Worm (Caenorhabditis elegans) whole organism, mixed stage, embryonic: ENCODE results near the gene C05A2.4.

Experiments
- M03D4.4 ChIP-seq: sonication (generic microtip); optimal IDR thresholded peaks from 2 replicates; lab custom pipeline; 2017; ENCODE audit warnings: mild to moderate bottlenecking, missing genetic modification characterization, missing compliant biosample characterization
- bed-3 ChIP-seq: fragments of 200-800 bp; sonication (Bioruptor generic); optimal IDR thresholded peaks from 3 replicates; lab custom pipeline; 2018; ENCODE audit warnings: mild to moderate bottlenecking, missing genetic modification characterization, moderate library complexity, missing compliant biosample characterization
- blmp-1 ChIP-seq: fragments of 150-350 bp; optimal IDR thresholded peaks from 2 replicates; lab custom pipeline; 2014; ENCODE audit warnings: missing biosample characterization, missing genetic modification characterization
- ceh-43 ChIP-seq: fragments of 200-800 bp; sonication (Bioruptor generic); optimal IDR thresholded peaks from 2 replicates; lab custom pipeline; 2018; ENCODE audit warnings: mild to moderate bottlenecking, missing genetic modification characterization, moderate library complexity, missing compliant biosample characterization
- ceh-83 ChIP-seq: fragments of 200-800 bp; sonication (Bioruptor generic); optimal IDR thresholded peaks from 2 replicates; lab custom pipeline; 2018; ENCODE audit warnings: mild to moderate bottlenecking, missing genetic modification characterization, missing compliant biosample characterization
- ces-1 ChIP-seq: fragments of 150-350 bp; optimal IDR thresholded peaks from 2 replicates; lab custom pipeline; 2014; ENCODE audit warnings: missing biosample characterization, missing genetic modification reagents, missing genetic modification characterization
- cnd-1 ChIP-seq: fragments of 200-800 bp; sonication (Bioruptor generic); optimal IDR thresholded peaks from 2 replicates; lab custom pipeline; 2018; ENCODE audit warnings: mild to moderate bottlenecking, missing genetic modification characterization, missing compliant biosample characterization
- drap-1 ChIP-seq: fragments of 200-800 bp; sonication (Bioruptor generic); optimal IDR thresholded peaks from 3 replicates; lab custom pipeline; 2018; ENCODE audit warnings: mild to moderate bottlenecking, missing genetic modification characterization, missing compliant biosample characterization
- elt-1 ChIP-seq: sonication (generic microtip); optimal IDR thresholded peaks from 2 replicates; lab custom pipeline; 2017; ENCODE audit warnings: missing genetic modification characterization, mild to moderate bottlenecking, missing compliant biosample characterization, antibody characterized with exemption, moderate library complexity, borderline replicate concordance; ENCODE audit not compliant: insufficient read depth
- elt-3 ChIP-seq: fragments of 150-350 bp; optimal IDR thresholded peaks from 2 replicates; lab custom pipeline; 2014; ENCODE audit warnings: missing biosample characterization, missing genetic modification characterization
- flh-1 ChIP-seq: fragments of 200-800 bp; sonication (Bioruptor generic); optimal IDR thresholded peaks from 2 replicates; lab custom pipeline; 2018; ENCODE audit warnings: mild to moderate bottlenecking, missing genetic modification characterization, moderate library complexity, missing compliant biosample characterization
- ham-2 ChIP-seq: fragments of 200-800 bp; sonication (Bioruptor generic); optimal IDR thresholded peaks from 2 replicates; lab custom pipeline; 2018; ENCODE audit warnings: mild to moderate bottlenecking, missing genetic modification characterization, missing compliant biosample characterization
- hlh-1 ChIP-seq: fragments of 150-350 bp; optimal IDR thresholded peaks from 2 replicates; lab custom pipeline; 2014; ENCODE audit warnings: missing biosample characterization, missing genetic modification reagents, missing genetic modification characterization
- lin-13 ChIP-seq: fragments of 150-350 bp; optimal IDR thresholded peaks from 2 replicates; lab custom pipeline; 2014; ENCODE audit warnings: missing biosample characterization, missing genetic modification characterization
- lin-32 ChIP-seq: fragments of 200-800 bp; sonication (Bioruptor generic); optimal IDR thresholded peaks from 2 replicates; lab custom pipeline; 2018; ENCODE audit warnings: mild to moderate bottlenecking, missing genetic modification characterization, missing compliant biosample characterization
- lsy-2 ChIP-seq: fragments of 150-350 bp; optimal IDR thresholded peaks from 2 replicates; lab custom pipeline; 2014; ENCODE audit warnings: missing biosample characterization, missing genetic modification characterization
- mab-5 ChIP-seq: fragments of 150-350 bp; optimal IDR thresholded peaks from 2 replicates; lab custom pipeline; 2014; ENCODE audit warnings: missing biosample characterization, missing genetic modification characterization
- mep-1 ChIP-seq: fragments of 150-350 bp; optimal IDR thresholded peaks from 2 replicates; lab custom pipeline; 2017; ENCODE audit warnings: missing biosample characterization, missing genetic modification reagents, missing genetic modification characterization, inconsistent platforms
- nhr-12 ChIP-seq: fragments of 150-350 bp; optimal IDR thresholded peaks from 2 replicates; lab custom pipeline; 2014; ENCODE audit warnings: missing biosample characterization, missing genetic modification characterization
- nhr-28 ChIP-seq: fragments of 150-350 bp; optimal IDR thresholded peaks from 2 replicates; lab custom pipeline; 2014; ENCODE audit warnings: missing biosample characterization, missing genetic modification characterization
- nhr-76 ChIP-seq: sonication (generic microtip); optimal IDR thresholded peaks from 2 replicates; lab custom pipeline; 2017; ENCODE audit warnings: missing biosample characterization, missing genetic modification characterization
- sem-2 ChIP-seq: fragments of 200-800 bp; sonication (Bioruptor generic); optimal IDR thresholded peaks from 2 replicates; lab custom pipeline; 2018; ENCODE audit warnings: mild to moderate bottlenecking, missing genetic modification characterization, missing compliant biosample characterization
- snpc-4 ChIP-seq: fragments of 150-350 bp; optimal IDR thresholded peaks from 2 replicates; lab custom pipeline; 2014; ENCODE audit warnings: missing biosample characterization, missing genetic modification characterization
- sptf-1 ChIP-seq: sonication (generic microtip); optimal IDR thresholded peaks from 2 replicates; lab custom pipeline; 2017; ENCODE audit warnings: mild to moderate bottlenecking, missing genetic modification characterization, moderate library complexity, missing compliant biosample characterization
- tbx-8 ChIP-seq: fragments of 200-800 bp; sonication (Bioruptor generic); optimal IDR thresholded peaks from 2 replicates; lab custom pipeline; 2018; ENCODE audit warnings: mild to moderate bottlenecking, missing genetic modification characterization, moderate library complexity, missing compliant biosample characterization
- unc-120 ChIP-seq: sonication (generic microtip); optimal IDR thresholded peaks from 2 replicates; lab custom pipeline; 2017; ENCODE audit warnings: missing genetic modification characterization, missing compliant biosample characterization; ENCODE audit not compliant: poor library complexity, severe bottlenecking
- unc-62 ChIP-seq: fragments of 150-350 bp; optimal IDR thresholded peaks from 2 replicates; lab custom pipeline; 2014; ENCODE audit warnings: missing biosample characterization, missing genetic modification reagents, missing genetic modification characterization
- zip-8 ChIP-seq: fragments of 150-350 bp; optimal IDR thresholded peaks from 2 replicates; lab custom pipeline; 2014; ENCODE audit warnings: missing biosample characterization, missing genetic modification characterization
- ztf-11 ChIP-seq: fragments of 150-350 bp; optimal IDR thresholded peaks from 2 replicates; lab custom pipeline; 2014; ENCODE audit warnings: missing biosample characterization, missing genetic modification characterization

C05A2.4 gene

DNA sequence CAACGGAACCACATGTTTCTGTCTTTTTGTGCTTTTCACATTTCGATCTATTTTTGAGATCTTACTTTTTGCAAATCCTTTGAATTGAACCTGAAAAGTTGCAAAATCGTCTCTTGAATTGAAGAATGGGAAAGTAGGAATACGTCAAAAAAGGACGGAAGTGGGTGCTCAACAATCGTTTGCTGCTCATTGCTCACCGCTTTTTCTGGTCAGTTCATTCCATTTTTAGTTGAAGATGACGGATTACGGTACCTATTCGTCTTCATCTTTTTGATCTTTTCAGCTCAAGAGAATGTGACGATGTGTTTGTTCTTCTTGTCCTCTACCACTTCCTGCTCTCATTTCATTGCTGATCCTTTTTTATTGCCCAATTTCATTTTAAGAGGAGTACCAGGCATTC, at the start of gene C05A2.4:
Gene C05A2.4 (plus strand): TSS at position 301 of the 400 bp plus-strand sequence.
- TF ChIP-seq ham-2 (GFP tag; lab: Kevin White, UChicago) (no peak), nhr-12 (tag; lab: Kevin White, UChicago) (no peak), hlh-1 (tag; lab: Kevin White, UChicago) (no peak), ztf-11 (tag; lab: Kevin White, UChicago) (no peak)
- TF ChIP-seq, all 35 proteins: peak for 0

DNA sequence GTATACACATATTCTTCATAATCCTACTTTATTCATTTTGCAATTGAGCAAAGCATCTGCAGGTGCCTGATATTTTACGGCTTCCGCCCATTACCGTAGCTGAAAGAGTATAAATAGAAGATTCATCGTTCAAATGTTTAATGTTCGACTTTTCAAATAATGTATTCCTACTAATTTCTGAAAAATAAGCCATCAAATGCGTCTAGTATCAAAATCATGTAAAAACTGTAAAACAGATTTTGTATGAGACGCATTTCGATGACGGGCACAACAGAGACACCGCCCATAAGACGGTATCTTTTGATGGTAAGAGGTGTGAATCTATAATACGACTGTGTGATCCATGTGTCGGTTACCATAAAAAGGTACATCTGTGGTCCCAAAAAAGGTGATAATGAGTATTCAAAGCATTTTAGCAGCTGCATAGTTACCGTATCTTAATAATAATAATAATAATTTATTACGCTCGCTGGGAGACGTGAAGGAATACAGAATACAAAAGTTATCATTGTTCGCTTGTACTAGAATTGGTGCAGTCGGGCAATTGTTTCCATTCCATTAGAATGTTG, 48.2 kb upstream of the C05A2.4 start, which contains the start of the genes C32C4.3 and C32C4.16:
Gene C32C4.3 (minus strand): TSS at position 101 of the 569 bp plus-strand sequence.
Gene C32C4.16 (plus strand): TSS at position 519 of the 569 bp plus-strand sequence.
- TF ChIP-seq snpc-4 (tag; lab: Kevin White, UChicago): no peak
- TF ChIP-seq elt-1: no peak
- no peak for TF ChIP-seq drap-1 (GFP tag; lab: Kevin White, UChicago)
- no peak for TF ChIP-seq flh-1
- TF ChIP-seq ceh-43: no peak

DNA sequence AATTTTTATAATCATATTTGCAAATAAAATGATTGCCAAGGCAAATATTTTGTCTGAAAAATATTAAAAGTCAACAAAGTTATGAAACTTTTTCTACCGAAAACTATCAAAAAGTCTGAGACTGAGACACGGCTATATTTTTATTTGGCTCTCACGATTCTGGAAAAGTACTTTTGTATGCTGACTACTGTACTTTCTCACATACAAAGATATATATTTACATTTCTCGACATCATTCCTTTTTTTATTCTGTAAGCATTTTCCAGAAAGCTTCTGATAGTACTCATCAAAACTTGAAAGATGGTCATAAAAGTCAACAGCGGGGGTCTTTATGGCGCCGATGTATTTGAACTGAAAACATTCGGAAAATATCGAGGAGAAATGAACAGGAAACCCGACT, 47.1 kb upstream of the C05A2.4 start, which contains the start of gene aqp-6:
Gene aqp-6 (plus strand): TSS at position 301 of the 400 bp plus-strand sequence.
- no peak for TF ChIP-seq elt-3
- no peak for TF ChIP-seq snpc-4 (tag; lab: Kevin White, UChicago)
- no peak for TF ChIP-seq lin-13
- no peak for TF ChIP-seq cnd-1 (tag; lab: Kevin White, UChicago)
- TF ChIP-seq ceh-83 (GFP tag; lab: Kevin White, UChicago): no peak
- TF ChIP-seq sem-2 (GFP tag; lab: Kevin White, UChicago): no peak
- TF ChIP-seq bed-3 (GFP tag; lab: Kevin White, UChicago): no peak
- TF ChIP-seq unc-62 (GFP tag; lab: Kevin White, UChicago): no peak
- TF ChIP-seq sptf-1 (tag; lab: Kevin White, UChicago): no peak
- TF ChIP-seq lsy-2: no peak
- TF ChIP-seq mep-1 (tag; lab: Kevin White, UChicago): no peak
- TF ChIP-seq ztf-11 (tag; lab: Kevin White, UChicago): no peak
- TF ChIP-seq M03D4.4 (tag; lab: Kevin White, UChicago): no peak
- TF ChIP-seq zip-8 (tag; lab: Kevin White, UChicago): no peak
- no peak for TF ChIP-seq drap-1 (GFP tag; lab: Kevin White, UChicago)
- TF ChIP-seq mab-5 (tag; lab: Kevin White, UChicago): no peak
- no peak for TF ChIP-seq hlh-1 (tag; lab: Kevin White, UChicago)
- TF ChIP-seq unc-120 (tag; lab: Kevin White, UChicago): no peak
- TF ChIP-seq ceh-43: no peak

DNA sequence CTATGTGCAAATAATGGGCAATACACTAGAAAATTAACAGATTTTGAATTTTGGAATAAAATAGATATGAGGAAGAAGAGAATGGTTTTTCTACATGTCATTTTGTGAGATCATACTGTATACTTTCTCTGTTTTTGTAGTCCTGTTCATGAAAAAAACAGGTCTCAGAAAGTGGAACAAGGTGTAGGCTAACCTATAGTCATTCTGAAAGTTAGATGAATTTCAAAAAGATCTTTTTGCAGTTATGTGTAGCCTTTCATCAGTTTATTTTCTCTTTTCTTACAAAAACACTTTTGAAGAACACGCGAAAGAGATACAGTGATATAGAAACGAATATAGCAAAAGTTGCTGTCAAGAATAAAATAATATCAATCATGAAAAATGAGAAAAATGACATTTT, 41.1 kb upstream of the C05A2.4 start, which contains the start of gene ugt-35:
Gene ugt-35 (minus strand): TSS at position 101 of the 400 bp plus-strand sequence.
- TF ChIP-seq lin-13: no peak
- TF ChIP-seq unc-120 (tag; lab: Kevin White, UChicago): no peak
- TF ChIP-seq sem-2 (GFP tag; lab: Kevin White, UChicago): no peak
- TF ChIP-seq mab-5 (tag; lab: Kevin White, UChicago): no peak
- TF ChIP-seq elt-1: no peak
- TF ChIP-seq cnd-1 (tag; lab: Kevin White, UChicago): no peak
- no peak for TF ChIP-seq hlh-1 (tag; lab: Kevin White, UChicago)

DNA sequence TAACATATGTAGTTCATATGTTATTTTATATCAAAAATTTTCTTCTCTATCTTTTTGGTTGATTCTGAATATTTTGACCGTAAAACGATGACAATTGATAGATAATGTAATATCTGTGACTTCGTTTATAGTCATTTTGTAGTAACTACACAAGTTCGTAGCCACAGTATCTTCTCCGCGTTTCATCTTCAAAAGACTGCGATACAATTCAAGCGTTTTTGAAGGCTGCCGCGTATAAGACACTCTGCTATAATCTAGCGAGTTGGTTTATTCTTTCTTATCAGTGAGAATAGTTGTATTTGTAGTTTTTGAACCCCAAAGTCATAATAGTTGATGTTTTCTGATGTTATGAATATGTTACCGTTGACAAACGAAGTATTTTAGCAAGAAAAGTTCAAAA, 38.3 kb upstream of the C05A2.4 start, which contains the start of gene ugt-34:
Gene ugt-34 (minus strand): TSS at position 21 of the 400 bp plus-strand sequence.
- TF ChIP-seq ces-1 (GFP tag; lab: Kevin White, UChicago) (no peak), mep-1 (tag; lab: Kevin White, UChicago) (no peak), lsy-2 (no peak), elt-1 (no peak), bed-3 (GFP tag; lab: Kevin White, UChicago) (no peak), unc-120 (tag; lab: Kevin White, UChicago) (no peak), drap-1 (GFP tag; lab: Kevin White, UChicago) (no peak), nhr-28 (tag; lab: Kevin White, UChicago) (no peak), sptf-1 (tag; lab: Kevin White, UChicago) (no peak), lin-32 (GFP tag; lab: Kevin White, UChicago) (no peak), blmp-1 (no peak), nhr-76 (no peak), snpc-4 (tag; lab: Kevin White, UChicago) (no peak), tbx-8 (no peak), nhr-12 (tag; lab: Kevin White, UChicago) (no peak)
